Fruit fly (Drosophila melanogaster) S2 (cell line): ENCODE data around the gene Rev1.

Source experiments
- CG8478 ChIP-seq: fragments of >200 bp; optimal IDR thresholded peaks from 2 replicates; lab custom pipeline; 2018
- CTCF ChIP-seq, 2 experiments: fragments of >200 bp; optimal IDR thresholded peaks; 2 replicates each; lab custom pipeline; 2018

Rev1 gene

dm6 chr3L:640324-640974 is 13.7 kb upstream of the Rev1 start:
- peak in 1 of 2 experiments; percentile 0 for TF ChIP-seq CTCF (optimal IDR thresholded peaks at IDR 0.05; lab: Kevin White, UChicago)
- TF ChIP-seq CG8478 (lab: Kevin White, UChicago) = no peak

- TF ChIP-seq CG8478 (lab: Kevin White, UChicago) (no peak), CTCF (optimal IDR thresholded peaks at IDR 0.05; lab: Kevin White, UChicago) (no peak)
Measured at dm6 chr3L:641436-641835, 12.7 kb upstream of the Rev1 start.

dm6 chr3L:642146-642864 is 11.9 kb upstream of the Rev1 start:
- TF ChIP-seq CG8478 (lab: Kevin White, UChicago) = no peak
- TF ChIP-seq CTCF (optimal IDR thresholded peaks at IDR 0.05; lab: Kevin White, UChicago) = no peak

- TF ChIP-seq CG8478 (lab: Kevin White, UChicago) (no peak), CTCF (optimal IDR thresholded peaks at IDR 0.05; lab: Kevin White, UChicago) (no peak)
Measured at dm6 chr3L:642865-643738, 11.1 kb upstream of the Rev1 start.

dm6 chr3L:644111-644718 is 9.9 kb upstream of the Rev1 start:
- TF ChIP-seq CTCF (optimal IDR thresholded peaks at IDR 0.05; lab: Kevin White, UChicago) (no peak), CG8478 (lab: Kevin White, UChicago) (no peak)

dm6 chr3L:645426-646036 is 8.6 kb upstream of the Rev1 start:
- TF ChIP-seq CG8478 (lab: Kevin White, UChicago) (no peak), CTCF (optimal IDR thresholded peaks at IDR 0.05; lab: Kevin White, UChicago) (no peak)

- TF ChIP-seq CG8478 (lab: Kevin White, UChicago) (no peak), CTCF (optimal IDR thresholded peaks at IDR 0.05; lab: Kevin White, UChicago) (no peak)
Measured at dm6 chr3L:647529-647928, 6.6 kb upstream of the Rev1 start.

- TF ChIP-seq CG8478 (lab: Kevin White, UChicago) (no peak), CTCF (optimal IDR thresholded peaks at IDR 0.05; lab: Kevin White, UChicago) (peak; percentile 58 to 59)
Measured at dm6 chr3L:648155-649024, 5.8 kb upstream of the Rev1 start, which contains the start of gene Gale. TSS of gene Gale (plus strand) at chr3L:648555.

- no peak for TF ChIP-seq CG8478 (lab: Kevin White, UChicago)
- TF ChIP-seq CTCF (optimal IDR thresholded peaks at IDR 0.05; lab: Kevin White, UChicago) = no peak
Measured at dm6 chr3L:649025-649769, 5.0 kb upstream of the Rev1 start.

dm6 chr3L:652637-653036 is 1.5 kb upstream of the Rev1 start, which contains the start of gene CG3402:
TSS of gene CG3402 (minus strand) at chr3L:652881.
- TF ChIP-seq CTCF (optimal IDR thresholded peaks at IDR 0.05; lab: Kevin White, UChicago) = no peak
- no peak for TF ChIP-seq CG8478 (lab: Kevin White, UChicago)

- TF ChIP-seq CTCF (optimal IDR thresholded peaks at IDR 0.05; lab: Kevin White, UChicago) = no peak
- no peak for TF ChIP-seq CG8478 (lab: Kevin White, UChicago)
Measured at dm6 chr3L:658279-658678, 4.1 kb downstream of the Rev1 start.

dm6 chr3L:660314-661075 is 6.3 kb downstream of the Rev1 start:
- TF ChIP-seq CTCF (optimal IDR thresholded peaks at IDR 0.05; lab: Kevin White, UChicago) = no peak
- TF ChIP-seq CG8478 (lab: Kevin White, UChicago) = no peak
